Fruit fly (Drosophila melanogaster): ENCODE measurements around the gene CG33272.

CG33272 gene

dm6 chr3L:11480304-11480703 is 30.1 kb downstream of the CG33272 start:
- peak; percentile 80 for TF ChIP-seq Ets65A (GFP tag)
- TF ChIP-seq dysf (GFP tag; IDR thresholded peaks at IDR 0.05) = 0 out of 3 replicates have a peak, but pooled peaks have one; percentile 13
- peak; percentile 53 for TF ChIP-seq Med (GFP tag)
- no peak for TF ChIP-seq CG7556 (GFP tag; optimal IDR thresholded peaks at IDR 0.05)
- 0 out of 3 replicates have a peak, but pooled peaks have one; percentile 4 for TF ChIP-seq sr (GFP tag; IDR thresholded peaks at IDR 0.05)
- TF ChIP-seq CG11456 (GFP tag; IDR thresholded peaks at IDR 0.05) = 0 out of 3 replicates have a peak, but pooled peaks have one; percentile 13

- no peak for TF ChIP-seq CG3407 (GFP tag; optimal IDR thresholded peaks at IDR 0.05)
- no peak for TF ChIP-seq NFAT (GFP tag; IDR thresholded peaks at IDR 0.05)
- no peak for TF ChIP-seq Bdp1 (GFP tag; optimal IDR thresholded peaks at IDR 0.05)
- TF ChIP-seq ash1 (GFP tag; optimal IDR thresholded peaks at IDR 0.05) = no peak
- TF ChIP-seq wdn (GFP tag; IDR thresholded peaks at IDR 0.05) = no peak
- no peak for TF ChIP-seq CG4282 (GFP tag; optimal IDR thresholded peaks at IDR 0.05)
- TF ChIP-seq Dref (GFP tag; IDR thresholded peaks at IDR 0.05) = no peak
- TF ChIP-seq mam (GFP tag; optimal IDR thresholded peaks at IDR 0.05) = no peak
- TF ChIP-seq CG6175 (GFP tag; IDR thresholded peaks at IDR 0.05) = no peak
Observed at dm6 chr3L:11474658-11475057, 35.7 kb downstream of the CG33272 start, which contains the start of gene Vha16-2. Vha16-2 (plus strand) TSS chr3L:11474958.

- no peak for TF ChIP-seq shn (GFP tag; optimal IDR thresholded peaks at IDR 0.05)
- no peak for TF ChIP-seq B-H1 (GFP tag; IDR thresholded peaks at IDR 0.05)
- no peak for TF ChIP-seq lilli (GFP tag; optimal IDR thresholded peaks at IDR 0.05)
Observed at dm6 chr3L:11472991-11473390, 37.4 kb downstream of the CG33272 start, which contains the start of gene Vha16-3. Vha16-3 (plus strand) TSS chr3L:11473291.

- TF ChIP-seq insv (GFP tag; optimal IDR thresholded peaks at IDR 0.05) = no peak
- no peak for TF ChIP-seq CG1832 (GFP tag; optimal IDR thresholded peaks at IDR 0.05)
- no peak for TF ChIP-seq CG17359 (tag; optimal IDR thresholded peaks at IDR 0.05)
- TF ChIP-seq Abd-B (GFP tag; optimal IDR thresholded peaks at IDR 0.05) = peak; percentile 6
- TF ChIP-seq Hmr (GFP tag; optimal IDR thresholded peaks at IDR 0.05) = no peak
- no peak for TF ChIP-seq wdn (GFP tag; IDR thresholded peaks at IDR 0.05)
- no peak for TF ChIP-seq CG34224 (GFP tag; IDR thresholded peaks at IDR 0.05; ENCODE audit: partially characterized antibody)
- TF ChIP-seq tll (GFP tag; optimal IDR thresholded peaks at IDR 0.05) = no peak
- no peak for TF ChIP-seq crp (GFP tag; optimal IDR thresholded peaks at IDR 0.05)
- no peak for TF ChIP-seq HmgD (GFP tag; optimal IDR thresholded peaks at IDR 0.05)
- TF ChIP-seq CG1603 (tag; optimal IDR thresholded peaks at IDR 0.05) = no peak
- no peak for TF ChIP-seq CkIIα-i1 (GFP tag; IDR thresholded peaks at IDR 0.05)
- TF ChIP-seq Dll (GFP tag; IDR thresholded peaks at IDR 0.05; ENCODE audit: partially characterized antibody) = no peak
- no peak for TF ChIP-seq prd (optimal IDR thresholded peaks at IDR 0.05)
- peak; percentile 17; the same call in 1 of the 3 replicates for TF ChIP-seq prd (GFP tag; IDR thresholded peaks at IDR 0.05)
- TF ChIP-seq ac (GFP tag; optimal IDR thresholded peaks at IDR 0.05) = no peak
- peak; percentile 33 for TF ChIP-seq sens (GFP tag)
- no peak for TF ChIP-seq dan (GFP tag; IDR thresholded peaks at IDR 0.05)
- peak; percentile 28 for TF ChIP-seq Med (GFP tag)
- no peak for TF ChIP-seq CG14860 (GFP tag; IDR thresholded peaks at IDR 0.05; ENCODE audit: partially characterized antibody)
- TF ChIP-seq CG11093 (GFP tag; IDR thresholded peaks at IDR 0.05) = no peak
- TF ChIP-seq grau (tag; optimal IDR thresholded peaks at IDR 0.05) = peak; percentile 28
- no peak for TF ChIP-seq CG8944 (GFP tag; optimal IDR thresholded peaks at IDR 0.05)
- TF ChIP-seq CG8281 (tag; optimal IDR thresholded peaks at IDR 0.05) = no peak
- TF ChIP-seq CG11695 (GFP tag; IDR thresholded peaks at IDR 0.05) = no peak
- TF ChIP-seq nerfin-2 (GFP tag; IDR thresholded peaks at IDR 0.05; ENCODE audit: partially characterized antibody) = no peak
- TF ChIP-seq pb (GFP tag; optimal IDR thresholded peaks at IDR 0.05) = no peak
- TF ChIP-seq mirr (GFP tag; optimal IDR thresholded peaks at IDR 0.05) = no peak
- TF ChIP-seq gcm2 (GFP tag; optimal IDR thresholded peaks at IDR 0.05) = no peak
- TF ChIP-seq CG2889 (GFP tag; IDR thresholded peaks at IDR 0.05) = no peak
- TF ChIP-seq CG12659 (GFP tag; optimal IDR thresholded peaks at IDR 0.05) = no peak
Observed at dm6 chr3L:11472388-11472787, 38.0 kb downstream of the CG33272 start.
